Fruit fly (Drosophila melanogaster): Measurements from ENCODE around the gene CG14540.

Gene CG14540

dm6 chr3R:26007298-26007697 lies 48.2 kb downstream of the CG14540 start (continued):
- TF ChIP-seq CG15073 (GFP tag; optimal IDR thresholded peaks at IDR 0.05) (no peak), Dek (tag; optimal IDR thresholded peaks at IDR 0.05) (no peak), Bdp1 (GFP tag; optimal IDR thresholded peaks at IDR 0.05) (no peak), insv (GFP tag; optimal IDR thresholded peaks at IDR 0.05) (peak; percentile 43 to 89), CG6854 (GFP tag; optimal IDR thresholded peaks at IDR 0.05) (no peak), CG18011 (GFP tag; optimal IDR thresholded peaks at IDR 0.05) (peak; percentile 93), caup (GFP tag; optimal IDR thresholded peaks at IDR 0.05; ENCODE audit: severe bottlenecking) (no peak), Awh (GFP tag; IDR thresholded peaks at IDR 0.05) (peak; percentile 76), aop (GFP tag; IDR thresholded peaks at IDR 0.05) (no peak), slp2 (GFP tag; optimal IDR thresholded peaks at IDR 0.05) (no peak), Abd-B (GFP tag; optimal IDR thresholded peaks at IDR 0.05) (peak; percentile 56), otp (GFP tag; IDR thresholded peaks at IDR 0.05) (no peak)

dm6 chr3R:26007964-26008868 lies 49.1 kb downstream of the CG14540 start:
- TF ChIP-seq sens (GFP tag) (peak; percentile 54), dpn (GFP tag; optimal IDR thresholded peaks at IDR 0.05) (no peak), hkb (optimal IDR thresholded peaks at IDR 0.05) (no peak), hkb (GFP tag; IDR thresholded peaks at IDR 0.05) (no peak), bbx (GFP tag; IDR thresholded peaks at IDR 0.05; ENCODE audit: partially characterized antibody) (no peak), sd (tag; optimal IDR thresholded peaks at IDR 0.05) (no peak), CG2199 (GFP tag; IDR thresholded peaks at IDR 0.05) (peak; percentile 17; the same call in 1 of the 3 replicates), ERR (GFP tag; optimal IDR thresholded peaks at IDR 0.05) (no peak), CG4424 (GFP tag; optimal IDR thresholded peaks at IDR 0.05) (no peak), CG14667 (GFP tag; IDR thresholded peaks at IDR 0.05) (no peak), Dll (GFP tag; IDR thresholded peaks at IDR 0.05; ENCODE audit: partially characterized antibody) (peak; percentile 27; the same call in 1 of the 4 replicates), dm (GFP tag; optimal IDR thresholded peaks at IDR 0.05) (no peak), Elba2 (GFP tag; optimal IDR thresholded peaks at IDR 0.05) (no peak), CG8089 (GFP tag; optimal IDR thresholded peaks at IDR 0.05) (no peak), CG34224 (GFP tag; IDR thresholded peaks at IDR 0.05; ENCODE audit: partially characterized antibody) (no peak), ase (GFP tag; IDR thresholded peaks at IDR 0.05) (no peak), CG7928 (GFP tag; optimal IDR thresholded peaks at IDR 0.05) (no peak), Asciz (GFP tag; optimal IDR thresholded peaks at IDR 0.05) (no peak), exex (tag; optimal IDR thresholded peaks at IDR 0.05) (no peak), Nf-YA (GFP tag; IDR thresholded peaks at IDR 0.05) (no peak), CG9609 (GFP tag; optimal IDR thresholded peaks at IDR 0.05) (no peak), dimm (GFP tag; IDR thresholded peaks at IDR 0.05) (no peak), CG11696 (GFP tag; IDR thresholded peaks at IDR 0.05) (no peak), HLH54F (GFP tag; optimal IDR thresholded peaks at IDR 0.05) (no peak), Fer3 (tag; optimal IDR thresholded peaks at IDR 0.05) (no peak), pho (GFP tag; optimal IDR thresholded peaks at IDR 0.05) (no peak), CG11456 (GFP tag; IDR thresholded peaks at IDR 0.05) (no peak), Deaf1 (tag; optimal IDR thresholded peaks at IDR 0.05) (peak; percentile 14), ci (GFP tag; IDR thresholded peaks at IDR 0.05) (0 out of 3 replicates have a peak, but pooled peaks have one; percentile 28), ken (GFP tag; IDR thresholded peaks at IDR 0.05) (no peak), gce (GFP tag; IDR thresholded peaks at IDR 0.05) (0 out of 3 replicates have a peak, but pooled peaks have one; percentile 18), Xbp1 (GFP tag; optimal IDR thresholded peaks at IDR 0.05) (no peak), gcm2 (GFP tag; optimal IDR thresholded peaks at IDR 0.05) (no peak), aop (GFP tag; IDR thresholded peaks at IDR 0.05) (no peak), CG4617 (GFP tag; optimal IDR thresholded peaks at IDR 0.05; ENCODE audit: borderline replicate concordance) (no peak), slbo (GFP tag; IDR thresholded peaks at IDR 0.05) (no peak), CG10321 (GFP tag; IDR thresholded peaks at IDR 0.05) (no peak), Fer2 (tag; optimal IDR thresholded peaks at IDR 0.05) (no peak)
